Fruit fly (Drosophila melanogaster): ENCODE data around the gene eas.

eas gene

dm6 chrX:16278783-16279182, 655 bp downstream of the eas start (continued):
- TF ChIP-seq CG6163 (GFP tag; IDR thresholded peaks at IDR 0.05): peak; percentile 93
- TF ChIP-seq topi (GFP tag; optimal IDR thresholded peaks at IDR 0.05): peak; percentile 87
- TF ChIP-seq CG31627 (GFP tag; optimal IDR thresholded peaks at IDR 0.05): peak; percentile 77
- no peak for TF ChIP-seq fkh (GFP tag; optimal IDR thresholded peaks at IDR 0.05)
- peak; percentile 82 for TF ChIP-seq CG16779 (tag; optimal IDR thresholded peaks at IDR 0.05)
- TF ChIP-seq ss (GFP tag; optimal IDR thresholded peaks at IDR 0.05): peak; percentile 90 to 91
- peak; percentile 36 for TF ChIP-seq CG11902 (GFP tag; optimal IDR thresholded peaks at IDR 0.05)
- TF ChIP-seq Lpt (GFP tag; optimal IDR thresholded peaks at IDR 0.05): peak; percentile 71

- peak; percentile 76 for TF ChIP-seq CG6808 (GFP tag; optimal IDR thresholded peaks at IDR 0.05)
- TF ChIP-seq Sox15 (GFP tag; optimal IDR thresholded peaks at IDR 0.05): peak; percentile 95
- peak; percentile 88 for TF ChIP-seq esn (GFP tag; optimal IDR thresholded peaks at IDR 0.05)
- TF ChIP-seq net (GFP tag; optimal IDR thresholded peaks at IDR 0.05): peak; percentile 86
- peak; percentile 95 for TF ChIP-seq Hr39 (GFP tag; optimal IDR thresholded peaks at IDR 0.05)
- peak; percentile 84 for TF ChIP-seq CG4318 (GFP tag; optimal IDR thresholded peaks at IDR 0.05)
- peak; percentile 94 for TF ChIP-seq CG6792 (GFP tag; optimal IDR thresholded peaks at IDR 0.05)
- peak; percentile 95 for TF ChIP-seq cyc (GFP tag; optimal IDR thresholded peaks at IDR 0.05)
- TF ChIP-seq CG16779 (tag; optimal IDR thresholded peaks at IDR 0.05): peak; percentile 75
- peak; percentile 86 for TF ChIP-seq CG1621 (tag; optimal IDR thresholded peaks at IDR 0.05)
- TF ChIP-seq CG32006 (GFP tag; optimal IDR thresholded peaks at IDR 0.05): peak; percentile 89
- TF ChIP-seq fd85E (GFP tag; optimal IDR thresholded peaks at IDR 0.05): peak; percentile 83
- peak; percentile 83 for TF ChIP-seq Ets96B (tag; optimal IDR thresholded peaks at IDR 0.05)
- TF ChIP-seq spab (GFP tag; optimal IDR thresholded peaks at IDR 0.05): peak; percentile 70
- peak; percentile 90 for TF ChIP-seq Ets21C (GFP tag; optimal IDR thresholded peaks at IDR 0.05)
- peak; percentile 84 for TF ChIP-seq Smox (GFP tag; optimal IDR thresholded peaks at IDR 0.05)
- TF ChIP-seq Lpt (GFP tag; optimal IDR thresholded peaks at IDR 0.05): peak; percentile 74
- TF ChIP-seq Eip78C (GFP tag): peak; percentile 96
- peak; percentile 5 for TF ChIP-seq Hr38 (GFP tag; optimal IDR thresholded peaks at IDR 0.05)
- TF ChIP-seq CG8119 (GFP tag; IDR thresholded peaks at IDR 0.05): peak; percentile 75
- TF ChIP-seq CG7368 (GFP tag; optimal IDR thresholded peaks at IDR 0.05): peak; percentile 94
- peak; percentile 93 for TF ChIP-seq CG3919 (GFP tag; optimal IDR thresholded peaks at IDR 0.05)
- peak; percentile 68 for TF ChIP-seq dsx (GFP tag; optimal IDR thresholded peaks at IDR 0.05; ENCODE audit: poor library complexity, severe bottlenecking)
- peak; percentile 92 for TF ChIP-seq pdm3 (GFP tag; optimal IDR thresholded peaks at IDR 0.05)
- TF ChIP-seq CG11294 (GFP tag; IDR thresholded peaks at IDR 0.05): peak; percentile 87
- TF ChIP-seq dac (GFP tag; optimal IDR thresholded peaks at IDR 0.05): peak; percentile 58
- TF ChIP-seq acj6 (GFP tag; optimal IDR thresholded peaks at IDR 0.05): peak; percentile 89
- peak; percentile 87 for TF ChIP-seq achi (GFP tag; optimal IDR thresholded peaks at IDR 0.05)
- peak; percentile 96 for TF ChIP-seq CG31627 (GFP tag; optimal IDR thresholded peaks at IDR 0.05)
- TF ChIP-seq lz (GFP tag; optimal IDR thresholded peaks at IDR 0.05): peak; percentile 95
- TF ChIP-seq ss (GFP tag; optimal IDR thresholded peaks at IDR 0.05): peak; percentile 61 to 86
- peak; percentile 77 for TF ChIP-seq CG6854 (GFP tag; optimal IDR thresholded peaks at IDR 0.05)
- peak; percentile 56 for TF ChIP-seq Blimp-1 (GFP tag; optimal IDR thresholded peaks at IDR 0.05)
- peak; percentile 99 for TF ChIP-seq CG11902 (GFP tag; optimal IDR thresholded peaks at IDR 0.05)
- peak; percentile 72 for TF ChIP-seq CG9139 (GFP tag; optimal IDR thresholded peaks at IDR 0.05)
- TF ChIP-seq CG10631 (GFP tag; optimal IDR thresholded peaks at IDR 0.05): peak; percentile 88
- peak; percentile 91 for TF ChIP-seq Hr4 (GFP tag; optimal IDR thresholded peaks at IDR 0.05)
- TF ChIP-seq CG15336 (GFP tag; IDR thresholded peaks at IDR 0.05): peak; percentile 87
- TF ChIP-seq Gug (GFP tag; IDR thresholded peaks at IDR 0.05): peak; percentile 88
- TF ChIP-seq Sox102F (GFP tag; optimal IDR thresholded peaks at IDR 0.05): peak; percentile 87
- TF ChIP-seq CG8632 (GFP tag; optimal IDR thresholded peaks at IDR 0.05): peak; percentile 88
- peak; percentile 83 for TF ChIP-seq CG11762 (GFP tag; optimal IDR thresholded peaks at IDR 0.05; ENCODE audit: insufficient read depth)
- TF ChIP-seq OdsH (GFP tag; optimal IDR thresholded peaks at IDR 0.05): peak; percentile 91
- TF ChIP-seq svp (GFP tag): peak; percentile 98
- peak; percentile 65 to 79 for TF ChIP-seq salr (GFP tag; optimal IDR thresholded peaks at IDR 0.05)
- peak; percentile 61 for TF ChIP-seq fkh (GFP tag; optimal IDR thresholded peaks at IDR 0.05)
- peak; percentile 92 for TF ChIP-seq topi (GFP tag; optimal IDR thresholded peaks at IDR 0.05)
Observed at dm6 chrX:16279340-16279941, 1.3 kb downstream of the eas start.
